Worm (Caenorhabditis elegans) whole organism, L4/young adult: Measurements from ENCODE around the gene C48B4.3.

Experiments
- W03F9.2 ChIP-seq: fragments of 150-350 bp; optimal IDR thresholded peaks from 2 replicates; lab custom pipeline; 2014; ENCODE audit warnings: missing biosample characterization, missing genetic modification characterization
- dao-5 ChIP-seq: sonication (generic microtip); optimal IDR thresholded peaks from 2 replicates; lab custom pipeline; 2016; ENCODE audit warnings: missing genotype, missing genetic modification characterization, moderate library complexity, missing compliant biosample characterization
- him-1 ChIP-seq: sonication (generic microtip); optimal IDR thresholded peaks from 2 replicates; lab custom pipeline; 2016; ENCODE audit warnings: missing genotype, missing genetic modification reagents, missing genetic modification characterization, missing compliant biosample characterization

Gene C48B4.3

DNA sequence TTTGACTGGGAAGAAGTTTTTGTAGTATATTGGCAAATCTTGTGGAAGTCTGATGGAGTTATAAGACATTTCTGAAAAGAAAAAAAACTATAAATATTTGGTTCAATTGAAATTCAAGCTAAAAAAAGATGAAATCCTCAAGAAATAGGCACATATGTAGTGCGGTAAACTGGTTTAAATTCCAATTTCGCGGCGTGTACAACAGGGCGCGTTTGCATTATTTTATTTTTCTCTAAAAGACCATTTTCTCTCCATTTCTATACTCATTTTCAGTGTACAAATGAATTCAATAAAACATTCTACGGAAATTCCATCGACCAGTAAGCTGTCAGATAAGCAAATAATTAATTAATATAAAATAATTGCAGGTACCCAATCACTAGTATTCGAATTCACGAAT lies 32.0 kb upstream of the C48B4.3 start, which contains the start of the genes pri-1 and F58A4.6:
pri-1 (minus strand) TSS at position 71 of the 400 bp plus-strand sequence.
F58A4.6 (plus strand) TSS at position 272 of the 400 bp plus-strand sequence.
- TF ChIP-seq W03F9.2 (tag; lab: Kevin White, UChicago) (no peak), dao-5 (tag; lab: Kevin White, UChicago) (no peak), him-1 (tag; lab: Kevin White, UChicago) (no peak)

DNA sequence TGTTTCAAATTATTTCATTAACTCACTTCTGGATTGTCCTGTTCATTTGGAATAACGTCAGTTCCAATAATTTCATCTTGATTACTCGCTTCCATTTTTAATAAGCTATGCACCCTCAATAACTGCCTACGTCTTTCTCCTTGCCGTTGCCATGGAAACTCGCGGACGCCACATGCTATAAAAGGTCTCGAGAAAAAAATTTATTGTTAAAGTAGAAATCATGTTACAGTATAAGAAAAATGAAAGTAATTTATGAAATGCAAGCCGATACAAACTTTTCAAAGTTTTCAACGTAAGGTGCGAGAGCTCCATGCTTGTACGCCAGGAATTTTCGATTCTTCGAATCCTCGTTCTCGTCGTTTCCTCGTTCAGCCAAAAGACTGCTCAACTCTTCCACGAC lies 29.9 kb upstream of the C48B4.3 start, which contains the start of gene bbs-4:
bbs-4 (minus strand) TSS at position 101 of the 400 bp plus-strand sequence.
- TF ChIP-seq W03F9.2 (tag; lab: Kevin White, UChicago) (no peak), dao-5 (tag; lab: Kevin White, UChicago) (no peak), him-1 (tag; lab: Kevin White, UChicago) (no peak)

DNA sequence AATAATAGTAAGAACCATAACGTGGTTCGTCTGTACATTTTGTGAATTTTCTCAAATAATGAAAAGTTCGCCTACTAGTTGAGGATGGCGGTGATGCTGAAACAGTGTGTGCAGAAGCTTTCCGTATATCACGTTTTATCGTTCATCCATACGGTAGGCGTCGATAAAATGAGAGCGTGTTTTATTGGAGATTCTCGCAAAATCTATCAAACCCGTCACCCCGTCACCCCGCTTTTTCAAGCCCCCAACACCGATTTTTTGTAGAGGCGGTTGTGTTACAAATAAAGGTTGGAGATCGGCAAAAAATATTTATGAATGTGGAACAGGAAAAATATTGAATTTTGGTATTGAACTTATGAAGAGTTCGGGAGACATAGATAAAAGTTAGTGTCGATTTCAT lies 26.5 kb upstream of the C48B4.3 start, which contains the start of gene clec-161:
clec-161 (minus strand) TSS at position 101 of the 400 bp plus-strand sequence.
- TF ChIP-seq W03F9.2 (tag; lab: Kevin White, UChicago) = no peak
- no peak for TF ChIP-seq dao-5 (tag; lab: Kevin White, UChicago)
- no peak for TF ChIP-seq him-1 (tag; lab: Kevin White, UChicago)

DNA sequence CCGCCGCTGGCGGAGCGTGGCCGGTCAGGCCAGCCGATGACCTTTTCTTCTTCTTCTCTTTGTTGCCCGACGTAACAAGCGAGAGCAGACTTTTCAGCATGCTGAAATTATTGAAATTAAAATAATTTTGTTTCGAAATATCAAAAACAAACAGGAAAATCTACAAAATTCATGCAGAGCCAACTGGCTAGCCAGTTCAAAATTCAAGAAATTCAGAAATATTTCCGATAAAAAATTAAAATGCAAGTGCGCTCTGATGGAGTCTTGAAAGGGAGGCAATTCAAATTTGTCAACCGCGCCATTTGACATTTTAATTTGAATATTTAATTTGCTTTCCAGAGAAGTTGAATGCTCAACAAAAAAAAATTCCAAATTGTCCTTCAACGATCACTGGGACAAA lies 18.5 kb upstream of the C48B4.3 start, which contains the start of gene F58A4.2:
F58A4.2 (minus strand) TSS at position 101 of the 400 bp plus-strand sequence.
- TF ChIP-seq W03F9.2 (tag; lab: Kevin White, UChicago) (no peak), him-1 (tag; lab: Kevin White, UChicago) (no peak), dao-5 (tag; lab: Kevin White, UChicago) (no peak)

DNA sequence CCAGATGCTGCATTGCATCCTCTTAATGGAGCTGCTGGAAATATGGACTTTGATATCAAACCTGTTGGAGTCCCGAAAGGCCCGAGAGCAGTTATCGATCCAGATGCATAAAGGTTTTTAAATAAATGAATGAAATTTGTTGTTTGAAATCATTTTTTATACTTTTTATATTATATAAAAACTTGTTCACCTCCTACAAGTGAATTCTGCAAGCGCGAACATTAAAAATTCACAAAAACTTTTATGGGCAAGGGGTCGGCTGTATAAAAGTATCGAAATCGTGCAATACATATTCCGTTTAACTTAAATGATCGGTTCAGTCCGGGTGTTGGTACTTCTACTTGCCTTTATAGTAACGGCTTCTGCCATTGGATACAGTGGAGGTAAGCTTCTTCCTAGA lies 16.0 kb upstream of the C48B4.3 start, which contains the start of gene F58A4.1:
F58A4.1 (plus strand) TSS at position 301 of the 400 bp plus-strand sequence.
- no peak for TF ChIP-seq him-1 (tag; lab: Kevin White, UChicago)

DNA sequence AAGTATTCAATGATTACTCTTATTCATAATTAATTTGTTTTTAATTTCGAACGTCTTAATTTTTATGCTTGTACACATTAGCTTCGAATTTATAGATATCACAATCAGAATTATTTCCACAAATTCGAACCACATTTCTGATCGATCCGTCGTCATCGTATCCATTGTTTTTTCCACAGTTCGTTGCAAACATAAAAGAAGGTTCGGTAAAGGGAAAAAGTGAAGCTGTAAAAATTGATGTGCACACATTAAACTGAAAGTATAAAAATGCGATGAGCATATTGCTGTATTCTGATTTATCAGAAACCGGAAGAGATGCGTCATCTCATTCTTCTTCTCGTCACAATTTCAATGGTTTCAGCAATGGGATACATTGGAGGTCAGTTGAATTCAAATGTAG lies 14.9 kb upstream of the C48B4.3 start, which contains the start of gene C48B4.12:
C48B4.12 (plus strand) TSS at position 301 of the 400 bp plus-strand sequence.
- TF ChIP-seq him-1 (tag; lab: Kevin White, UChicago) (no peak), W03F9.2 (tag; lab: Kevin White, UChicago) (no peak), dao-5 (tag; lab: Kevin White, UChicago) (no peak)

DNA sequence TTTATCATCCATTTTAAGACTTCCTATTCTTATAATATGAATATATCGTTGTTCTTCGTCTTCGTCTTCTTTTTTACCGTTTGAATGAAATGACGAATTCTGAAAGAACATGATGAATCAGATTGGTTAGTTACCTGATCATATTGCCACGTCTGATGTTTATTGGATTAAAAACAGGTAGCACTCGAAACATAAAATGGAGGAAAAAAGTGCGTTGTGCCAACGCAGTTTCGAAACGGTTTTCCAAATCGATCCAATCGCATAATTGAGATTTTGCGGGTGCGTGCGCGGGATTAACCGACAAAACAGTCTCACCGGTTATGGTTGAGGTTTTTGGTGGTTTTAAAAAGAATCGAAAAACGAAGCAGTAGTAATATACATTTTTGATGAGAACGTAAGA lies 13.4 kb upstream of the C48B4.3 start, which contains the start of gene rom-2:
rom-2 (minus strand) TSS at position 101 of the 400 bp plus-strand sequence.
- TF ChIP-seq W03F9.2 (tag; lab: Kevin White, UChicago) = no peak
- TF ChIP-seq him-1 (tag; lab: Kevin White, UChicago) = no peak
- no peak for TF ChIP-seq dao-5 (tag; lab: Kevin White, UChicago)

DNA sequence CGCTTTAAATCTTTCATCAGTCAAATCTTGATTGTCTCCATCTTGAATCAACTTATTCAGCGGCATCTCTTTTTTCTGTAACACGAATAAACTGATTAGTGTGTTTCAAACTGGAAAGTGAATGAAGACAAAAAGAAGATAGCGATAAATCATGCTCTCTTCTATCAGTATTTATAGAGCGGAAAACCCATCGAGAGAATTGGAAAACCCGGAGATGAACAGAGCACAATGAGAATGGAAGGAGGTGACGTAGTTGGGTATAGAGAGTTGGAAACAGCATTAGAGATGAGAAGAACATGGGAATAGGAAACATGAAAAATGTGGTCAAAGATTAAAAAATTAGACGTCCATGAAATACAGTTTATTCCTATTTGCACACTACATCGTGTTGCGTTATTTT lies 9.9 kb upstream of the C48B4.3 start, which contains the start of gene acox-1.5:
acox-1.5 (minus strand) TSS at position 75 of the 400 bp plus-strand sequence.
- TF ChIP-seq W03F9.2 (tag; lab: Kevin White, UChicago) (no peak), him-1 (tag; lab: Kevin White, UChicago) (no peak), dao-5 (tag; lab: Kevin White, UChicago) (no peak)

DNA sequence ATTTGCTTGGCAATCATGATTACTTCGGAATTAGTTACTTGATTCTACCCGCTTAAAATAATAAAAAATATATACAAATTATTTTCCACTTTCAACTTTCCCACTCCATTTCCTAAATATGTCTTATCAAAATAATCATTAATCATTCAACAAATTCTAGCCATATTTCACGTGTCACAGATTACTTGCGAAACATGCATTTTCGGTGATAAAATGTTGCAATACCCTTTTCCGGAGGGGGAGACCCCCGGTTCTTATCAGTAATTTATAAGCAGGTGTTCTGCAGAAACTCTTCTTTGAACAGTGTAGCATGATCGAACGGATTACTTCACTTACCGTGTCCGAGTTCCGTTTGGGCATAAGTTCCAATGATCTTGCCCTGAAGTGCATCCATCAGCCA lies 8.0 kb upstream of the C48B4.3 start:
- TF ChIP-seq W03F9.2 (tag; lab: Kevin White, UChicago) (no peak), dao-5 (tag; lab: Kevin White, UChicago) (no peak), him-1 (tag; lab: Kevin White, UChicago) (no peak)

DNA sequence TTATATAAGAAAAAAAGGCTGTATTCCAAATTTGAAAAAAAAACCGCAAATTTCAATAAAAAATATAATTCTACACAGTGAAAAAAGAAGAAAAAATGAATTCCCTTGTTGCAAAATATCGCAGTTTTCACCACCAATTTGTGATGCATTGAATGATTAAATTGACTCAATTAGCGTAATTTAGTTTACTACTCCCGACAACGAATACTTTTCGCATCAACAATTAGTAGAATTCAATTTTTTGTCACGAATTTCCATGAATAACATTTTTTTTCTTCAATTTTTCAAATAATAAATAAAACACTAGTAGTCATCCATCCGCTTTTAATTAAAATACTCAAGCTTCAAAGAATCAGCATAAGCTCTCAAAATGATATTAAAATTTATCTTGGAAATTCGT lies 3.1 kb upstream of the C48B4.3 start:
- no peak for TF ChIP-seq W03F9.2 (tag; lab: Kevin White, UChicago)
- TF ChIP-seq dao-5 (tag; lab: Kevin White, UChicago) = no peak
- TF ChIP-seq him-1 (tag; lab: Kevin White, UChicago) = no peak

DNA sequence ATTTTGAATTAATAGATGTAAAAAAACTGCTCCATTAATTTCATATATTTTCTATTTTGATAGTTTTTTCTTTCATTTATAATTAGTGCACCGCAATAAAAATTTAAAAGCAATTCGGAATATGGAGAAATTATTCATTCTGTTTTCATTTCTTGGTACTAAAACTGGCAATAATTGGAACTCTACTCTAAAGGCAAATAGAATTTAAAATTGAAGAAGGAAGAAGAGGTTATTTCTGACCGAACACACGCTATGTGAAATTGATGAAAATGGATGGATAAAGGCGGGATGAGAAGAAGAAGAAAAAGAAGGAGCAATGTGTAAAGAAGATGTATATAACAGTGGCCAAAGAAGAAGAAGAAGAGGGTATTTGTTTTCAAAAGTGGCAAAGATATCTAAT lies 1.0 kb upstream of the C48B4.3 start:
- no peak for TF ChIP-seq W03F9.2 (tag; lab: Kevin White, UChicago)
- no peak for TF ChIP-seq dao-5 (tag; lab: Kevin White, UChicago)
- no peak for TF ChIP-seq him-1 (tag; lab: Kevin White, UChicago)

DNA sequence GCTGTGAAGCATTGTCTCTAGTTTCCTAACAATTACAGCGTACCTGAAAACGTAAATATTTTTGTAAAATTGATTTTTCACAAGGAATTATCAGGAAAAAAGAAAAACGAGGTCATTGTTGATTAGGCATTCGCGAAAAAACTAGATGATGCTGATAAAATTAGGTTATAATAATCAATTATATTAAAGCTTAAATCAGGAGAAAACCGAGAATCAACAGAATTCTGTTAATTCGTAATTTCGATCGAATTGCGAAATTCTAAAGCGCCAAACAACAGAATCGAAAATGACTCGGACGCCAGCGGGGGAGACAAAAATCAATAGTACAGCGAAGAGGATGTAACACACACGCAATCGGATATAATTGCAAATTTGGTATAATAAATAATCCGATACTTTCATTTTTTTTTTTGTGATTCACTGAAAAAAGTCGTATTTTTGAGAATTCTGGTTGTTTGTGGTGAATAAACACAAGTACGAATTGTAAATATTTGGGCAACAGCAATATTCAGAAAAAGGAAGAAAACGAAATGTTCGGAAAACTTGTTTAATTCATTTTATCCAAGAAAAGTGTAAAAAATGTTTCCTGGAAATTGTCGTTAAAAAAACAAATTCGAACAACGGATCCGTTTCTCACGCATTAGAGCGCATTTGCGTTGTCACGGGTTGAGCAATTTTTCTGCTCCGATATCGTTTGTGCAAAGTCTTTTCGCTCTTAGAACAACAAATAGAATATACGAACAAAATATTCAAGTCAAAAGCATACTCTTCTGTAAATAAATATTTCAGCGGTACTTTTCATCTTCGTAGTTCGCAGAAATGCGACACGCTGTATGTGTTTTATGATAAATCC lies 1.9 kb downstream of the C48B4.3 start, which contains the start of gene ced-7:
ced-7 (minus strand) TSS at position 51 of the 853 bp plus-strand sequence.
- TF ChIP-seq him-1 (tag; lab: Kevin White, UChicago) = no peak
- TF ChIP-seq W03F9.2 (tag; lab: Kevin White, UChicago) = no peak
- no peak for TF ChIP-seq dao-5 (tag; lab: Kevin White, UChicago)

DNA sequence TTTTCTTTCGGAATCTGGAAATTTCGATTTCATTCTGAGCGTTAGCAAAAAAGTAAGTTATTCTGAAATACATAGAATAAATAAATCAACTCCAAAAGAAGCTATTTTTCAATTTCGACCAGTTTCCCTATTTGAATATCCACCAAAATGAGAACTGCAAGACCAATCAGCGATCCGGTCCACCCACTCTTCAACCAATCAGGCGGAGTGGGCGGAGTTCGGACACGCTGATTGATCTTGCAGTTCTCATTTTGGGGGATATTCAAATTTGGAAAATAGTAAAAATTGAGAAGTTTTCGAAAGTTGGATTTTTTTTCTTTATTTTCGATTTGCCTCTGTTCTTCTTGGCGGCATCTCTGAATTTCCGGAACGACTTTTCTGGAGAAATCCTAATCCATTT lies 11.3 kb downstream of the C48B4.3 start:
- TF ChIP-seq W03F9.2 (tag; lab: Kevin White, UChicago) (no peak), him-1 (tag; lab: Kevin White, UChicago) (no peak), dao-5 (tag; lab: Kevin White, UChicago) (no peak)
